Fruit fly (Drosophila melanogaster) whole organism, adult: ENCODE data around the gene Der-1.

ENCODE experiments used
- CG12768 ChIP-seq: fragments of 200-800 bp; sonication (Bioruptor generic); optimal IDR thresholded peaks from 2 replicates; lab custom pipeline; 2017; ENCODE audit warnings: missing biosample characterization, missing genetic modification characterization, mild to moderate bottlenecking, moderate library complexity, missing genetic modification reagents
- CG1620 ChIP-seq: fragments of 200-800 bp; sonication (Bioruptor generic); optimal IDR thresholded peaks from 2 replicates; lab custom pipeline; 2016; ENCODE audit warnings: missing biosample characterization, missing genetic modification characterization
- CG7045 ChIP-seq: fragments of 200-800 bp; sonication (Bioruptor generic); optimal IDR thresholded peaks from 2 replicates; lab custom pipeline; 2017; ENCODE audit warnings: missing biosample characterization, mild to moderate bottlenecking, missing genetic modification characterization
- Mnt ChIP-seq: fragments of 200-800 bp; sonication (Bioruptor generic); optimal IDR thresholded peaks from 2 replicates; lab custom pipeline; 2016; ENCODE audit warnings: missing biosample characterization, mild to moderate bottlenecking, missing genetic modification characterization
- bab1 ChIP-seq: fragments of 200-800 bp; sonication (Bioruptor generic); optimal IDR thresholded peaks from 3 replicates; lab custom pipeline; 2019; ENCODE audit warnings: missing biosample characterization, mild to moderate bottlenecking, missing genetic modification characterization, moderate library complexity
- cic ChIP-seq: fragments of 200-800 bp; sonication (Bioruptor generic); optimal IDR thresholded peaks from 2 replicates; lab custom pipeline; 2017; ENCODE audit warnings: missing biosample characterization, mild to moderate bottlenecking, missing genetic modification characterization, moderate library complexity
- cnc ChIP-seq, 2 experiments: fragments of >200 bp; optimal IDR thresholded peaks; 2 replicates each; lab custom pipeline; 2017
- kay ChIP-seq: fragments of 200-800 bp; sonication (Bioruptor generic); peaks from one replicate; lab custom pipeline; 2016; ENCODE audit warnings: missing biosample characterization, missing genetic modification characterization, borderline replicate concordance
- pad ChIP-seq: fragments of 200-800 bp; sonication (Bioruptor generic); optimal IDR thresholded peaks from 3 replicates; lab custom pipeline; 2017; ENCODE audit warnings: missing biosample characterization, missing genetic modification characterization, mild to moderate bottlenecking, moderate library complexity, missing genetic modification reagents
- tj ChIP-seq: fragments of 200-800 bp; sonication (Bioruptor generic); optimal IDR thresholded peaks from 3 replicates; lab custom pipeline; 2017; ENCODE audit warnings: missing biosample characterization, mild to moderate bottlenecking, missing genetic modification characterization, moderate library complexity

dm6 chr2L:1954541-1954940 lies 19.2 kb upstream of the Der-1 start:
- TF ChIP-seq bab1 (no peak), cnc (optimal IDR thresholded peaks at IDR 0.05; lab: Kevin White, UChicago) (no peak), CG7045 (GFP tag; lab: Kevin White, UChicago) (no peak), CG1620 (no peak), kay (GFP tag; lab: Kevin White, UChicago) (no peak), tj (GFP tag; lab: Kevin White, UChicago) (no peak), Mnt (GFP tag; lab: Kevin White, UChicago) (no peak), cic (no peak), pad (GFP tag; lab: Kevin White, UChicago) (no peak), CG12768 (GFP tag; lab: Kevin White, UChicago) (no peak)
